Fruit fly (Drosophila melanogaster) whole organism, adult: Measurements from ENCODE around the gene CG14082.

Experiments used
- CG1620 ChIP-seq: fragments of 200-800 bp; sonication (Bioruptor generic); optimal IDR thresholded peaks from 2 replicates; lab custom pipeline; 2016; ENCODE audit warnings: missing biosample characterization, missing genetic modification characterization
- CG33017 ChIP-seq: fragments of 200-800 bp; sonication (Bioruptor generic); optimal IDR thresholded peaks from 2 replicates; lab custom pipeline; 2018; ENCODE audit warnings: missing biosample characterization, mild to moderate bottlenecking, missing genetic modification characterization, moderate library complexity
- Hr96 ChIP-seq: fragments of 200-800 bp; sonication (Bioruptor generic); optimal IDR thresholded peaks from 2 replicates; lab custom pipeline; 2016; ENCODE audit warnings: missing biosample characterization, missing genetic modification characterization
- bab1 ChIP-seq: fragments of 200-800 bp; sonication (Bioruptor generic); optimal IDR thresholded peaks from 3 replicates; lab custom pipeline; 2019; ENCODE audit warnings: missing biosample characterization, mild to moderate bottlenecking, missing genetic modification characterization, moderate library complexity
- cic ChIP-seq: fragments of 200-800 bp; sonication (Bioruptor generic); optimal IDR thresholded peaks from 2 replicates; lab custom pipeline; 2017; ENCODE audit warnings: missing biosample characterization, mild to moderate bottlenecking, missing genetic modification characterization, moderate library complexity
- kay ChIP-seq: fragments of 200-800 bp; sonication (Bioruptor generic); peaks from one replicate; lab custom pipeline; 2016; ENCODE audit warnings: missing biosample characterization, missing genetic modification characterization, borderline replicate concordance
- ovo ChIP-seq: fragments of 200-800 bp; sonication (Bioruptor generic); optimal IDR thresholded peaks from 2 replicates; lab custom pipeline; 2016; ENCODE audit warnings: missing biosample characterization, missing genetic modification characterization
- toe ChIP-seq: fragments of 200-800 bp; sonication (Bioruptor generic); optimal IDR thresholded peaks from 2 replicates; lab custom pipeline; 2016; ENCODE audit warnings: missing biosample characterization, missing genetic modification characterization

DNA sequence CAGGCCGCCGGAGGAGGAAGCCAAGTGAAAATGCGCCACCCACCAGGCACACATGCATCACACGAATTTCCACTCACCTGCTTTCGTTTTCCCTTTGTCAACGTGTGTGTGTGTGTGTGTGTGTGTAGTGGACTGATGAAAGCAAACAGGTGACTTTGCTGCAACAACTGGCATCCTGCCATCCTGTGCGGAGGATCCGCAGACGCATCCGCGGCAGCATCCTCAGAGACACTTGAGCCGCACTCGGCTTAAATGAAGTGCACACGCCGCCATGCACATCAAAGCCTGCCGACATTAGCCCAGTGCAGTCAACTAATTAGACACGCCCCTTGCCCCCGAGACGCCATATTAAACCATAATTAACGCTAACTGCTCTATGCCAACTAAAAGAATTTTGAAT, 80.0 kb downstream of the CG14082 start:
- TF ChIP-seq toe (GFP tag; lab: Kevin White, UChicago) (no peak), ovo (GFP tag; lab: Kevin White, UChicago) (no peak), cic (GFP tag; lab: Kevin White, UChicago) (no peak), Hr96 (GFP tag; lab: Kevin White, UChicago) (no peak), CG33017 (tag; lab: Kevin White, UChicago) (no peak), CG1620 (no peak), kay (no peak), bab1 (GFP tag; lab: Kevin White, UChicago) (no peak)
